Worm (Caenorhabditis elegans): Measurements from ENCODE around the gene B0222.5.

DNA sequence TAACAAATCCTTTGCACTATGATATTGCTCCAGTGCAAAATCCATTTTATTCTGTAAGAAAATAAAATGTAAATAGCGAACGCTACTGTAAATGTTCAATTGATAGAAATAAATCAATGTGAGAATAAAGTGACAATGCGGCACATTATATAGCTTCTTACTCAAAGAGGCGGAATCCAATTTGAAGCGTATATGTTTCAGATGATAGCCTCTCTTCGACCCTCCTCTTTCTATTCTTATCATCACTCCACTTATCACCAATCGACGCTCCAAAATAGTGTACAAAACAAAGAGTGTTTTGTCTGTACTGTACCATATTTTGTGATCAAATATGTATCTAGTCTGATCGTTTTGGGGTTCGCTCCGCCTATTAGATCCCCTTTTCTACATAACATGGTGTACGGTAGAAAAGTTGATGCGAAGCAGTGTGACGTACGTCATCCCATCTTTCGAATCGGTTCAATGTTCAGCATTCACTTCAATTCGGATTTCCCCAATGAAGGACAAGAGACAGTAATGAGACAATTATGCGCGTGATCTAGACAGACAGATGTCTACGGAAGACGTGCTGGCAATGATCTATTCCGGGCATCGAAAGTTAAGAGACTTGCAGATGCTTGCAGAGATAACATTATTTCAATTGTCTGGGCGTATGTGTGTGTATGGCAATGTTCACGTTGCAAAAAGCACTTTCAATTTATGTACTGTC, 7.7 kb downstream of the B0222.5 start, which contains the start of gene spl-2:
- TF ChIP-seq madf-8 (GFP tag; conservative IDR thresholded peaks at IDR 0.05) (no peak), Y56A3A.18 (GFP tag; IDR thresholded peaks at IDR 0.05) (no peak), efl-1 (GFP tag; optimal IDR thresholded peaks at IDR 0.05) (no peak), nfya-2 (GFP tag; IDR thresholded peaks at IDR 0.05) (no peak), nfyb-1 (GFP tag; IDR thresholded peaks at IDR 0.05) (no peak), F49E8.2 (tag; optimal IDR thresholded peaks at IDR 0.05; ENCODE audit: insufficient read depth) (no peak), pha-4 (tag; optimal IDR thresholded peaks at IDR 0.05) (no peak), nfya-1 (tag; optimal IDR thresholded peaks at IDR 0.05; ENCODE audit: borderline replicate concordance, insufficient read depth) (no peak), zim-3 (tag; optimal IDR thresholded peaks at IDR 0.05) (no peak), Y67H2A.10 (GFP tag; conservative IDR thresholded peaks at IDR 0.05) (no peak), bed-1 (GFP tag; IDR thresholded peaks at IDR 0.05) (no peak), ama-1 (optimal IDR thresholded peaks at IDR 0.05) (no peak), ama-1 (GFP tag; optimal IDR thresholded peaks at IDR 0.05) (no peak), ceh-27 (GFP tag; optimal IDR thresholded peaks at IDR 0.05) (no peak), hsf-1 (GFP tag; IDR thresholded peaks at IDR 0.05) (no peak)
